Worm (Caenorhabditis elegans) whole organism, mixed stage, embryonic: ENCODE results near the gene dib-1.

Experiments
- M03D4.4 ChIP-seq: sonication (generic microtip); optimal IDR thresholded peaks from 2 replicates; lab custom pipeline; 2017; ENCODE audit warnings: mild to moderate bottlenecking, missing genetic modification characterization, missing compliant biosample characterization
- blmp-1 ChIP-seq: fragments of 150-350 bp; optimal IDR thresholded peaks from 2 replicates; lab custom pipeline; 2014; ENCODE audit warnings: missing biosample characterization, missing genetic modification characterization
- ceh-39 ChIP-seq: fragments of 150-350 bp; optimal IDR thresholded peaks from 2 replicates; lab custom pipeline; 2014; ENCODE audit warnings: missing biosample characterization, missing genetic modification characterization
- ceh-43 ChIP-seq: fragments of 200-800 bp; sonication (Bioruptor generic); optimal IDR thresholded peaks from 2 replicates; lab custom pipeline; 2018; ENCODE audit warnings: mild to moderate bottlenecking, missing genetic modification characterization, moderate library complexity, missing compliant biosample characterization
- ceh-83 ChIP-seq: fragments of 200-800 bp; sonication (Bioruptor generic); optimal IDR thresholded peaks from 2 replicates; lab custom pipeline; 2018; ENCODE audit warnings: mild to moderate bottlenecking, missing genetic modification characterization, missing compliant biosample characterization
- ces-1 ChIP-seq: fragments of 150-350 bp; optimal IDR thresholded peaks from 2 replicates; lab custom pipeline; 2014; ENCODE audit warnings: missing biosample characterization, missing genetic modification reagents, missing genetic modification characterization
- cnd-1 ChIP-seq: fragments of 200-800 bp; sonication (Bioruptor generic); optimal IDR thresholded peaks from 2 replicates; lab custom pipeline; 2018; ENCODE audit warnings: mild to moderate bottlenecking, missing genetic modification characterization, missing compliant biosample characterization
- drap-1 ChIP-seq: fragments of 200-800 bp; sonication (Bioruptor generic); optimal IDR thresholded peaks from 3 replicates; lab custom pipeline; 2018; ENCODE audit warnings: mild to moderate bottlenecking, missing genetic modification characterization, missing compliant biosample characterization
- elt-1 ChIP-seq: sonication (generic microtip); optimal IDR thresholded peaks from 2 replicates; lab custom pipeline; 2017; ENCODE audit warnings: missing genetic modification characterization, mild to moderate bottlenecking, missing compliant biosample characterization, antibody characterized with exemption, moderate library complexity, borderline replicate concordance; ENCODE audit not compliant: insufficient read depth
- elt-3 ChIP-seq: fragments of 150-350 bp; optimal IDR thresholded peaks from 2 replicates; lab custom pipeline; 2014; ENCODE audit warnings: missing biosample characterization, missing genetic modification characterization
- flh-1 ChIP-seq: fragments of 200-800 bp; sonication (Bioruptor generic); optimal IDR thresholded peaks from 2 replicates; lab custom pipeline; 2018; ENCODE audit warnings: mild to moderate bottlenecking, missing genetic modification characterization, moderate library complexity, missing compliant biosample characterization
- hlh-1 ChIP-seq: fragments of 150-350 bp; optimal IDR thresholded peaks from 2 replicates; lab custom pipeline; 2014; ENCODE audit warnings: missing biosample characterization, missing genetic modification reagents, missing genetic modification characterization
- lin-13 ChIP-seq: fragments of 150-350 bp; optimal IDR thresholded peaks from 2 replicates; lab custom pipeline; 2014; ENCODE audit warnings: missing biosample characterization, missing genetic modification characterization
- lin-32 ChIP-seq: fragments of 200-800 bp; sonication (Bioruptor generic); optimal IDR thresholded peaks from 2 replicates; lab custom pipeline; 2018; ENCODE audit warnings: mild to moderate bottlenecking, missing genetic modification characterization, missing compliant biosample characterization
- lsy-2 ChIP-seq: fragments of 150-350 bp; optimal IDR thresholded peaks from 2 replicates; lab custom pipeline; 2014; ENCODE audit warnings: missing biosample characterization, missing genetic modification characterization
- mab-5 ChIP-seq: fragments of 150-350 bp; optimal IDR thresholded peaks from 2 replicates; lab custom pipeline; 2014; ENCODE audit warnings: missing biosample characterization, missing genetic modification characterization
- mls-2 ChIP-seq: sonication (generic microtip); optimal IDR thresholded peaks from 2 replicates; lab custom pipeline; 2016; ENCODE audit warnings: mild to moderate bottlenecking, missing genetic modification characterization, moderate library complexity, missing compliant biosample characterization
- nhr-12 ChIP-seq: fragments of 150-350 bp; optimal IDR thresholded peaks from 2 replicates; lab custom pipeline; 2014; ENCODE audit warnings: missing biosample characterization, missing genetic modification characterization
- nhr-2 ChIP-seq: fragments of 150-350 bp; optimal IDR thresholded peaks from 2 replicates; lab custom pipeline; 2014; ENCODE audit warnings: missing biosample characterization, missing genetic modification characterization
- nhr-237 ChIP-seq: fragments of 150-350 bp; optimal IDR thresholded peaks from 2 replicates; lab custom pipeline; 2014; ENCODE audit warnings: missing biosample characterization, missing genetic modification characterization
- nhr-76 ChIP-seq: sonication (generic microtip); optimal IDR thresholded peaks from 2 replicates; lab custom pipeline; 2017; ENCODE audit warnings: missing biosample characterization, missing genetic modification characterization
- sem-2 ChIP-seq: fragments of 200-800 bp; sonication (Bioruptor generic); optimal IDR thresholded peaks from 2 replicates; lab custom pipeline; 2018; ENCODE audit warnings: mild to moderate bottlenecking, missing genetic modification characterization, missing compliant biosample characterization
- snpc-4 ChIP-seq: fragments of 150-350 bp; optimal IDR thresholded peaks from 2 replicates; lab custom pipeline; 2014; ENCODE audit warnings: missing biosample characterization, missing genetic modification characterization
- sptf-1 ChIP-seq: sonication (generic microtip); optimal IDR thresholded peaks from 2 replicates; lab custom pipeline; 2017; ENCODE audit warnings: mild to moderate bottlenecking, missing genetic modification characterization, moderate library complexity, missing compliant biosample characterization
- tbx-8 ChIP-seq: fragments of 200-800 bp; sonication (Bioruptor generic); optimal IDR thresholded peaks from 2 replicates; lab custom pipeline; 2018; ENCODE audit warnings: mild to moderate bottlenecking, missing genetic modification characterization, moderate library complexity, missing compliant biosample characterization
- unc-120 ChIP-seq: sonication (generic microtip); optimal IDR thresholded peaks from 2 replicates; lab custom pipeline; 2017; ENCODE audit warnings: missing genetic modification characterization, missing compliant biosample characterization; ENCODE audit not compliant: poor library complexity, severe bottlenecking
- zip-8 ChIP-seq: fragments of 150-350 bp; optimal IDR thresholded peaks from 2 replicates; lab custom pipeline; 2014; ENCODE audit warnings: missing biosample characterization, missing genetic modification characterization
- ztf-11 ChIP-seq: fragments of 150-350 bp; optimal IDR thresholded peaks from 2 replicates; lab custom pipeline; 2014; ENCODE audit warnings: missing biosample characterization, missing genetic modification characterization

dib-1 gene

ce11 chrIV:2887245-2887644, 3.4 kb upstream of the dib-1 start:
- TF ChIP-seq lsy-2 (tag; lab: Kevin White, UChicago) (no peak), M03D4.4 (tag; lab: Kevin White, UChicago) (no peak), mab-5 (tag; lab: Kevin White, UChicago) (no peak), flh-1 (GFP tag; lab: Kevin White, UChicago) (no peak), tbx-8 (no peak), ces-1 (no peak)
- TF ChIP-seq, all 35 proteins: peak for 0

ce11 chrIV:2888496-2889101, 2.1 kb upstream of the dib-1 start:
- TF ChIP-seq nhr-76 (tag; lab: Kevin White, UChicago) (no peak), cnd-1 (tag; lab: Kevin White, UChicago) (no peak), elt-1 (no peak), sptf-1 (tag; lab: Kevin White, UChicago) (no peak), lin-32 (no peak), tbx-8 (no peak), unc-120 (tag; lab: Kevin White, UChicago) (no peak), ceh-39 (tag; lab: Kevin White, UChicago) (no peak), sem-2 (GFP tag; lab: Kevin White, UChicago) (no peak)

ce11 chrIV:2891535-2892233, 1.0 kb downstream of the dib-1 start:
- TF ChIP-seq mab-5 (tag; lab: Kevin White, UChicago): no peak
- TF ChIP-seq nhr-12 (tag; lab: Kevin White, UChicago): no peak
- TF ChIP-seq zip-8 (tag; lab: Kevin White, UChicago): no peak
- TF ChIP-seq hlh-1: no peak
- TF ChIP-seq elt-3 (tag; lab: Kevin White, UChicago): no peak
- no peak for TF ChIP-seq ceh-83 (GFP tag; lab: Kevin White, UChicago)
- TF ChIP-seq sem-2 (GFP tag; lab: Kevin White, UChicago): no peak
- TF ChIP-seq nhr-2 (tag; lab: Kevin White, UChicago): no peak
- TF ChIP-seq snpc-4 (tag; lab: Kevin White, UChicago): no peak
- TF ChIP-seq nhr-76 (tag; lab: Kevin White, UChicago): no peak
- no peak for TF ChIP-seq sptf-1 (tag; lab: Kevin White, UChicago)
- TF ChIP-seq ztf-11 (tag; lab: Kevin White, UChicago): no peak
- no peak for TF ChIP-seq flh-1 (GFP tag; lab: Kevin White, UChicago)
- TF ChIP-seq, all 35 proteins: peak for 0

DNA sequence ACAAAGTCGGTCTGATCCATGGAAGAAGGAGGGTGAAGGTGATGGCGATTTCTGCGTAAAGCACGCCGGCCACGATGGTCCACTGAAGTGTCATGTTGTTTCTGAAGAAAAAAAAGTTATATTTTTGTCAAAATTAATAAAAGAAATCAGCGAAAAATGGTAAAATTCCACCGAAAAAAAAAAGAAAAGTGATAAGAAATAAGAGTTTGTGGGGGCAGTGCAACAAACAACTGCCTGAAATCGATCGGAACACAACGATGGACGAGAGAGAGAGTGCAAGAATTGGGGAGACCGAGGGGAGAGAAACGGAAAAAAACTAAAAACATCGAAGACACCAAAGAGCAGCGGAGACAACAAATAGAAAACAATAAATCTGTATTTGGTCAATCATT, 1.7 kb downstream of the dib-1 start, which contains the start of gene Y54G2A.18:
Gene Y54G2A.18, minus strand, starts transcription at position 101 of the 392 bp plus-strand sequence.
- TF ChIP-seq hlh-1: peak; percentile 22
- TF ChIP-seq ceh-43 (GFP tag; lab: Kevin White, UChicago): no peak

DNA sequence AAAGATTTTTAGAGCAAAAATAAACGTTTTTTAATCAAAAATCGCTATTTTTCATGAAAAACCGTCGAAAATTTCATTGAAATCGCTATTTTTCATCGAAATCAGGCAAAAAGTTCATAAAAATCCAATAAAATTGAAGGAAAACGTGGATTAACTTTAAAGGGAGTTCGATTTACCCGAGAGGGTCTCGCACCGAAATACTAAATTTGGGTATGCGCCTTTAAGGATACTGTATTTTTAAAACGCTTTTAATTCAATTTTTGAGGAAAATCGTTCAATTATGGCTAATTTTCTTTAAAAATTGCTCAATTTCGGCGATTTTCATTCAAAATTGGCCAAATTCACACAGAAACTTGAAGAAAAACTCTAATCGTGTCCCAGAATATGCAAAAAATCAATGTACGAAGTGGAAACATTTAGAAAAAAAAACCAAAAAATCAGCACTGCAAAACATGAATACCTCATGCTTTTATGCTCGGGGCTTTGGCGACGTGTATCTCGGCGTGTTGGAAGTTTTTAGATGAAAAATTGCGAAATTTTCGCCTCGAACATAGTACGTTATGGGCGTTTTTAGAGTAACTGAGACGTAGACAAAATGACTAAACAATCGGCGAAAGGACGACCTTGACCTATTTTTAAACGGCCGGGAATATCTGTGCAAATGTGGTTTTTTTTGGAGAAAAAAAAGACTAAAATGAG, 2.3 kb downstream of the dib-1 start:
- TF ChIP-seq lin-13 (tag; lab: Kevin White, UChicago): no peak
- TF ChIP-seq zip-8 (tag; lab: Kevin White, UChicago): no peak
- TF ChIP-seq hlh-1: no peak
- no peak for TF ChIP-seq ceh-43 (GFP tag; lab: Kevin White, UChicago)
- no peak for TF ChIP-seq blmp-1
- no peak for TF ChIP-seq drap-1
- TF ChIP-seq ceh-83 (GFP tag; lab: Kevin White, UChicago): no peak
- TF ChIP-seq sptf-1 (tag; lab: Kevin White, UChicago): no peak
- TF ChIP-seq snpc-4 (tag; lab: Kevin White, UChicago): no peak
- TF ChIP-seq nhr-2 (tag; lab: Kevin White, UChicago): no peak
- TF ChIP-seq tbx-8: no peak
- TF ChIP-seq flh-1 (GFP tag; lab: Kevin White, UChicago): no peak
- TF ChIP-seq lsy-2 (tag; lab: Kevin White, UChicago): no peak
- no peak for TF ChIP-seq lin-32
- TF ChIP-seq cnd-1 (tag; lab: Kevin White, UChicago): no peak
- no peak for TF ChIP-seq elt-3 (tag; lab: Kevin White, UChicago)
- TF ChIP-seq, all 35 proteins: peak for 0

DNA sequence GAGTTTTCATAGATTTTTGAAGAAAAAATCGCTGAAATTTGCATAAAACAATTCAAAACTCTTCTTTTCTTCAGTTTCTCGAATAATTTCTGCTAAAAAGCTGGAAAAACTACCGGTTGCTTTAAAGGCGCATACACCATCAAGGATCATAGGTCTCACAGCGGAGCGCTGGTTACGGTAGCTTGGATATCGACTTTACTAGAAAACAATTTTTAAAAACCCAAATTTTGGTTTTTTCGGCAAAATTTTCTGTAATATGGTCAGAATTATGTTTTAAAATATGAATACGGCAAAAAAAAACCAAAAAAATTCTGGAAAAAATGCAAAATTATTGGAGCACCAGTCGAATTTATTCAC, 2.8 kb downstream of the dib-1 start:
- TF ChIP-seq ztf-11 (tag; lab: Kevin White, UChicago) (no peak), blmp-1 (no peak), sptf-1 (tag; lab: Kevin White, UChicago) (no peak), mls-2 (tag; lab: Kevin White, UChicago) (no peak), nhr-12 (tag; lab: Kevin White, UChicago) (no peak), nhr-237 (tag; lab: Kevin White, UChicago) (no peak), nhr-76 (tag; lab: Kevin White, UChicago) (no peak), ceh-83 (GFP tag; lab: Kevin White, UChicago) (no peak), cnd-1 (tag; lab: Kevin White, UChicago) (no peak)
